Worm (Caenorhabditis elegans): ENCODE results near the gene suca-1.

- TF ChIP-seq ets-4 (GFP tag; optimal IDR thresholded peaks at IDR 0.05) (no peak), C06A6.2 (GFP tag; conservative IDR thresholded peaks at IDR 0.05) (no peak), akir-1 (GFP tag; optimal IDR thresholded peaks at IDR 0.05) (no peak), sptf-2 (GFP tag; optimal IDR thresholded peaks at IDR 0.05) (no peak)
These were observed 14.1 kb upstream of the suca-1 start, which contains the start of gene F47B10.9 for ce11 chrX:10913981-10914380.

Measured in whole organism, young adult.